Fruit fly (Drosophila melanogaster) whole organism, pupa: ENCODE measurements at regions not wholly inside any gene's neighbourhood (a gene's known extent, or its start where the extent isn't known, plus 50 kb on each side); places are given as distances from the start of the nearest gene placed in this dataset.
A peak's percentile ranks its signal among the peaks of the same experiment; 100 is the strongest.

Experiments
- CG10348 ChIP-seq: fragments of 200-800 bp; sonication (Bioruptor generic); IDR thresholded peaks from 2 replicates; pipeline ENCODE4 v1.3.6; 2022; ENCODE audit warnings: missing biosample characterization, missing genetic modification characterization
- CG12605 ChIP-seq: fragments of 200-800 bp; sonication (Bioruptor generic); IDR thresholded peaks from 2 replicates; pipeline ENCODE4 v1.3.6; 2022; ENCODE audit warnings: missing biosample characterization, missing genetic modification characterization
- CG13204 ChIP-seq: fragments of 200-800 bp; sonication (Bioruptor generic); optimal IDR thresholded peaks from 2 replicates; lab custom pipeline; 2018; ENCODE audit warnings: missing biosample characterization, mild to moderate bottlenecking, missing genetic modification characterization, moderate library complexity
- CG4496 ChIP-seq: fragments of 200-800 bp; sonication (Bioruptor generic); IDR thresholded peaks from 3 replicates; pipeline ENCODE4 v1.3.6; 2022; ENCODE audit warnings: missing biosample characterization, missing genetic modification characterization
- CG8159 ChIP-seq: fragments of 200-800 bp; sonication (Bioruptor generic); optimal IDR thresholded peaks from 3 replicates; lab custom pipeline; 2018; ENCODE audit warnings: missing biosample characterization, mild to moderate bottlenecking, missing genetic modification characterization, moderate library complexity
- D1 ChIP-seq: fragments of 200-800 bp; sonication (Bioruptor generic); optimal IDR thresholded peaks from 2 replicates; lab custom pipeline; 2018; ENCODE audit warnings: missing biosample characterization, mild to moderate bottlenecking, missing genetic modification characterization, moderate library complexity
- EcR ChIP-seq: fragments of 200-800 bp; sonication (Bioruptor generic); optimal IDR thresholded peaks from 3 replicates; lab custom pipeline; 2019; ENCODE audit warnings: missing biosample characterization, missing genetic modification characterization, mild to moderate bottlenecking, moderate library complexity, missing genetic modification reagents
- Pif1B ChIP-seq: fragments of 200-800 bp; sonication (Bioruptor generic); optimal IDR thresholded peaks from 3 replicates; lab custom pipeline; 2016; ENCODE audit warnings: missing biosample characterization, missing genetic modification characterization
- gl ChIP-seq: fragments of 200-800 bp; sonication (Bioruptor generic); optimal IDR thresholded peaks from 2 replicates; lab custom pipeline; 2018; ENCODE audit warnings: missing biosample characterization, mild to moderate bottlenecking, missing genetic modification characterization
- rn ChIP-seq: fragments of 200-800 bp; sonication (Bioruptor generic); IDR thresholded peaks from 2 replicates; pipeline ENCODE4 v1.3.6; 2022; ENCODE audit warnings: missing biosample characterization, missing genetic modification characterization

DNA sequence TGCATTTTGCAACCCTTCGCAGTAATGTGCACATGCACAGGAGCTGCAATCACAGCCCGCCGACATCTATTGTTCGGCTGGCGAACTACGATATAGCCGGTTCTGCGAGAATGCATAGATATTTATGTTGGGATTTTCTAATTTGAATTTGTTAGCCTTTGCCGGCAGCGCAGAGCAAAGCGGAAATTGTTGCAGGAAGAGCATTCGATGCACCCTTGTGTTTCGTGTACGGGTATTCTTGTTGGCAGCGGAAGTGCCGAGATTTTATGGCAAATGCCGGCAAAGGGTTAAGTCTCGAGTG is 55.9 kb downstream of the vvl start:
- TF ChIP-seq rn (GFP tag; lab: Robert Waterston, UW) (no peak), CG12605 (GFP tag; lab: Robert Waterston, UW) (no peak), CG10348 (GFP tag; lab: Robert Waterston, UW) (no peak), CG13204 (GFP tag; lab: Kevin White, UChicago) (no peak), CG8159 (no peak), D1 (tag; lab: Kevin White, UChicago) (no peak), Pif1B (GFP tag; lab: Kevin White, UChicago) (no peak), CG4496 (no peak), gl (tag; lab: Kevin White, UChicago) (no peak)

dm6 chr3L:6844999-6845896 is 55.3 kb downstream of the vvl start:
- no peak for TF ChIP-seq EcR (GFP tag; lab: Kevin White, UChicago)
- peak; percentile 1 for TF ChIP-seq CG8159
- TF ChIP-seq, all 21 proteins: peak for 1
